Worm (Caenorhabditis elegans): Measurements from ENCODE around the gene Y32F6A.4.

The Y32F6A.4 gene

ce11 chrV:10383950-10384349 lies 49.9 kb downstream of the Y32F6A.4 start, which contains the start of gene spe-10:
Gene spe-10, plus strand, starts transcription at chrV:10384250.
- no peak for TF ChIP-seq chd-7 (tag; optimal IDR thresholded peaks at IDR 0.05)
- no peak for TF ChIP-seq snpc-3.4 (tag; optimal IDR thresholded peaks at IDR 0.05)
- TF ChIP-seq nhr-90 (tag; optimal IDR thresholded peaks at IDR 0.05) = no peak
- no peak for TF ChIP-seq lin-26 (GFP tag; IDR thresholded peaks at IDR 0.05)
- TF ChIP-seq F23B12.7 (tag; optimal IDR thresholded peaks at IDR 0.05; ENCODE audit: insufficient read depth) = no peak
- TF ChIP-seq ztf-22 (GFP tag; optimal IDR thresholded peaks at IDR 0.05) = no peak
- no peak for TF ChIP-seq dpl-1 (GFP tag; optimal IDR thresholded peaks at IDR 0.05)
- no peak for TF ChIP-seq Y56A3A.18 (GFP tag; IDR thresholded peaks at IDR 0.05)
- no peak for TF ChIP-seq madf-10 (tag; optimal IDR thresholded peaks at IDR 0.05)

DNA sequence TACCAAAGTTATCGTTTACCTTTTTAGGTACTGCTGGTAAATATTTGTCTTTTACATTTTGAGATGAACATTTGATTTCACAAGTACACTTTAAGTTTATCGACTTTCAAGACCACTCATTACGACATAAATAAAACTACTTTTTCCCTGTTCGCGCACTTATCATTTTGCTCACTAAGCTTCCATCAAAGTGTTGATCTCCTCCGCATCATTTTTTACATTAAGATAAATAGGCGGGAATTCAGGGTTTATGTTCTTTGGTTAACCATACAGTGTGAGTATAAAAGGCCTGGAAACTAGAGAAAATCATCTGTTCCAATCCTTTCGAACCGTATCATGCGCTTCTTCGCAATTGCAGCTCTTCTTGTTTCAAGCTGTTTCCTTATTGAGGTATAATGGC lies 51.7 kb downstream of the Y32F6A.4 start, which contains the start of gene pqn-2:
Gene pqn-2 (plus strand): TSS at position 301 of the 400 bp plus-strand sequence.
- TF ChIP-seq dox-1 (GFP tag; IDR thresholded peaks at IDR 0.05) = no peak
- TF ChIP-seq hsf-1 (GFP tag; IDR thresholded peaks at IDR 0.05) = no peak
- no peak for TF ChIP-seq attf-3 (GFP tag; conservative IDR thresholded peaks at IDR 0.05)
- TF ChIP-seq ets-4 (GFP tag; optimal IDR thresholded peaks at IDR 0.05) = no peak
- TF ChIP-seq madf-3 (GFP tag; IDR thresholded peaks at IDR 0.05) = no peak
- TF ChIP-seq chd-7 (tag; optimal IDR thresholded peaks at IDR 0.05) = no peak
- TF ChIP-seq hlh-12 (tag; optimal IDR thresholded peaks at IDR 0.05) = no peak
- no peak for TF ChIP-seq nhr-179 (tag; optimal IDR thresholded peaks at IDR 0.05)
- TF ChIP-seq hrde-1 (tag; optimal IDR thresholded peaks at IDR 0.05; ENCODE audit: borderline replicate concordance) = no peak
- TF ChIP-seq nfya-1 (tag; optimal IDR thresholded peaks at IDR 0.05; ENCODE audit: borderline replicate concordance, insufficient read depth) = no peak
- no peak for TF ChIP-seq hmg-20 (GFP tag; IDR thresholded peaks at IDR 0.05)
- no peak for TF ChIP-seq F23B12.7 (tag; optimal IDR thresholded peaks at IDR 0.05; ENCODE audit: insufficient read depth)
- TF ChIP-seq let-607 (tag; optimal IDR thresholded peaks at IDR 0.05) = no peak

ce11 chrV:10381726-10382125 lies 52.1 kb downstream of the Y32F6A.4 start, which contains the start of gene abu-1:
Gene abu-1, minus strand, starts transcription at chrV:10381826.
- TF ChIP-seq ceh-79 (tag; optimal IDR thresholded peaks at IDR 0.05) = no peak
- no peak for TF ChIP-seq madf-10 (tag; optimal IDR thresholded peaks at IDR 0.05)
- TF ChIP-seq nhr-120 (GFP tag; IDR thresholded peaks at IDR 0.05) = no peak
- TF ChIP-seq hlh-12 (tag; optimal IDR thresholded peaks at IDR 0.05) = no peak
- TF ChIP-seq ztf-18 (tag; optimal IDR thresholded peaks at IDR 0.05) = no peak
- TF ChIP-seq D2030.7 (GFP tag; IDR thresholded peaks at IDR 0.05) = no peak
- TF ChIP-seq T26A5.8 (tag; optimal IDR thresholded peaks at IDR 0.05) = no peak
- no peak for TF ChIP-seq ceh-91 (GFP tag; IDR thresholded peaks at IDR 0.05)
- TF ChIP-seq K11D2.4 (GFP tag; IDR thresholded peaks at IDR 0.05) = no peak
- no peak for TF ChIP-seq lsy-27 (tag; optimal IDR thresholded peaks at IDR 0.05; ENCODE audit: borderline replicate concordance, insufficient read depth)
- no peak for TF ChIP-seq F39B2.1 (GFP tag; IDR thresholded peaks at IDR 0.05)
- no peak for TF ChIP-seq mxl-1 (tag; optimal IDR thresholded peaks at IDR 0.05)
- no peak for TF ChIP-seq lsl-1 (GFP tag; optimal IDR thresholded peaks at IDR 0.05)

DNA sequence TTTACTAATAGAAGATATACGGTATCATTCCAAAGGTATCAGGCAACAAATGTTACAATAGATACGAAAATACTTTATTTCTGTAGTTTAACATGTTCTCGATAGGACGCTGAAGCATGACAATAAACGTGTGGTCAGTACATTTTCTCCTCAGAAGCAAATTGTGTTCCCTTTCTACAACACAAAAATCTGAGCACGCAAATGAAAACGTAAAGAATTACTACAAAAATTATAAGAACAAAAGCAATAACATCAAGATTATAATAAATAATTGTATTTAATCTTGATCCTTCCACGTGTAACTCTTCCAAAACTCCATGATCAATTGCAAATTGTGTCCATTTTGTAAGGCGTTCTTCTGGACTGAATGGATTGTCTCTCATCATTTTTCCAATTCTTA lies 54.1 kb downstream of the Y32F6A.4 start:
- TF ChIP-seq B0336.3 (GFP tag; IDR thresholded peaks at IDR 0.05) (no peak), rcor-1 (GFP tag; IDR thresholded peaks at IDR 0.05) (no peak)

Measured in whole organism, young adult.